Worm (Caenorhabditis elegans) whole organism, midembryonic: ENCODE measurements around the gene F40C5.1.

ENCODE experiments used
- cog-1 ChIP-seq: sonication (generic microtip); optimal IDR thresholded peaks from 2 replicates; lab custom pipeline; 2016; ENCODE audit warnings: missing genetic modification characterization, missing compliant biosample characterization
- flt-1 ChIP-seq: fragments of 200-800 bp; sonication (Bioruptor generic); IDR thresholded peaks from 2 replicates; pipeline ENCODE4 v1.3.6; 2022; ENCODE audit warnings: missing genetic modification characterization, missing compliant biosample characterization
- ztf-29 ChIP-seq: fragments of 200-800 bp; sonication (Bioruptor generic); IDR thresholded peaks from 2 replicates; pipeline ENCODE4 v1.3.6; 2022; ENCODE audit warnings: missing genetic modification reagents, missing genetic modification characterization, missing compliant biosample characterization

ce11 chrV:3554869-3555268, 17.6 kb upstream of the F40C5.1 start, which contains the start of gene grl-29:
- TF ChIP-seq ztf-29 (GFP tag; lab: Robert Waterston, UW) (no peak), flt-1 (no peak), cog-1 (no peak)
